Worm (Caenorhabditis elegans) whole organism, L2 larva: ENCODE measurements around the gene fbxa-86.
A peak's percentile ranks its signal among the peaks of the same experiment; 100 is the strongest.

Source experiments
- C34F6.9 ChIP-seq: fragments of 150-350 bp; optimal IDR thresholded peaks from 2 replicates; lab custom pipeline; 2014; ENCODE audit warnings: missing biosample characterization, missing genetic modification characterization
- Y55F3AM.14 ChIP-seq: fragments of 200-800 bp; sonication (Bioruptor generic); optimal IDR thresholded peaks from 2 replicates; lab custom pipeline; 2018; ENCODE audit warnings: mild to moderate bottlenecking, missing genetic modification characterization, missing compliant biosample characterization
- alr-1 ChIP-seq: fragments of 150-350 bp; optimal IDR thresholded peaks from 2 replicates; lab custom pipeline; 2014; ENCODE audit warnings: missing biosample characterization, missing genetic modification characterization
- aly-2 ChIP-seq: fragments of 150-350 bp; optimal IDR thresholded peaks from 2 replicates; lab custom pipeline; 2014; ENCODE audit warnings: missing biosample characterization, missing genetic modification characterization
- ama-1 ChIP-seq: fragments of 150-350 bp; optimal IDR thresholded peaks from 2 replicates; lab custom pipeline; 2018; ENCODE audit warnings: inconsistent platforms
- ceh-82 ChIP-seq: fragments of 150-350 bp; optimal IDR thresholded peaks from 2 replicates; lab custom pipeline; 2014; ENCODE audit warnings: missing biosample characterization, missing genetic modification characterization
- crh-2 ChIP-seq: sonication (generic microtip); optimal IDR thresholded peaks from 2 replicates; lab custom pipeline; 2017; ENCODE audit warnings: missing biosample characterization, missing genetic modification characterization
- egl-27 ChIP-seq: sonication (generic microtip); optimal IDR thresholded peaks from 3 replicates; lab custom pipeline; 2017; ENCODE audit warnings: missing biosample characterization, missing genetic modification reagents, missing genetic modification characterization
- elt-1 ChIP-seq: fragments of 150-350 bp; optimal IDR thresholded peaks from 2 replicates; lab custom pipeline; 2014; ENCODE audit warnings: missing biosample characterization, missing genetic modification characterization
- elt-3 ChIP-seq: sonication (generic microtip); optimal IDR thresholded peaks from 2 replicates; lab custom pipeline; 2017; ENCODE audit warnings: missing biosample characterization, missing genetic modification characterization
- fos-1 ChIP-seq: fragments of 150-350 bp; optimal IDR thresholded peaks from 2 replicates; lab custom pipeline; 2014; ENCODE audit warnings: missing biosample characterization, missing genetic modification characterization
- gmeb-1 ChIP-seq: fragments of 150-350 bp; optimal IDR thresholded peaks from 2 replicates; lab custom pipeline; 2014; ENCODE audit warnings: missing biosample characterization, missing genetic modification characterization
- lin-11 ChIP-seq: fragments of 150-350 bp; sonication (generic microtip); optimal IDR thresholded peaks from 2 replicates; lab custom pipeline; 2014; ENCODE audit warnings: missing biosample characterization, missing genetic modification characterization, inconsistent platforms, mixed read lengths
- lin-13 ChIP-seq: fragments of 150-350 bp; optimal IDR thresholded peaks from 2 replicates; lab custom pipeline; 2014; ENCODE audit warnings: missing biosample characterization, missing genetic modification reagents, missing genetic modification characterization
- lin-39 ChIP-seq: fragments of 150-350 bp; optimal IDR thresholded peaks from 2 replicates; lab custom pipeline; 2014; ENCODE audit warnings: missing biosample characterization, missing genetic modification reagents, missing genetic modification characterization
- mab-5 ChIP-seq: fragments of 150-350 bp; optimal IDR thresholded peaks from 2 replicates; lab custom pipeline; 2014; ENCODE audit warnings: missing biosample characterization, missing genetic modification characterization
- mbf-1 ChIP-seq: sonication (generic microtip); optimal IDR thresholded peaks from 2 replicates; lab custom pipeline; 2017; ENCODE audit warnings: missing biosample characterization, missing genetic modification characterization
- mdl-1 ChIP-seq, 2 experiments: fragments of 150-350 bp in 1 of 2; sonication (generic microtip) in 1 of 2; optimal IDR thresholded peaks; 2 replicates each; lab custom pipeline; 2017; ENCODE audit warnings: missing biosample characterization in 2 of 2, missing genetic modification characterization in 2 of 2
- nhr-10 ChIP-seq: sonication (generic microtip); optimal IDR thresholded peaks from 2 replicates; lab custom pipeline; 2017; ENCODE audit warnings: missing biosample characterization, missing genetic modification characterization
- nhr-11 ChIP-seq: fragments of 150-350 bp; optimal IDR thresholded peaks from 2 replicates; lab custom pipeline; 2014; ENCODE audit warnings: missing biosample characterization, missing genetic modification characterization
- nhr-21 ChIP-seq: fragments of 150-350 bp; optimal IDR thresholded peaks from 2 replicates; lab custom pipeline; 2014; ENCODE audit warnings: missing biosample characterization, missing genetic modification characterization
- nhr-23 ChIP-seq: fragments of 150-350 bp; optimal IDR thresholded peaks from 2 replicates; lab custom pipeline; 2014; ENCODE audit warnings: missing biosample characterization, missing genetic modification reagents, missing genetic modification characterization
- nhr-6 ChIP-seq: fragments of 150-350 bp; optimal IDR thresholded peaks from 2 replicates; lab custom pipeline; 2014; ENCODE audit warnings: missing biosample characterization, missing genetic modification characterization
- nhr-77 ChIP-seq: fragments of 150-350 bp; optimal IDR thresholded peaks from 2 replicates; lab custom pipeline; 2014; ENCODE audit warnings: missing biosample characterization, missing genetic modification characterization
- sem-4 ChIP-seq: fragments of 150-350 bp; optimal IDR thresholded peaks from 2 replicates; lab custom pipeline; 2014; ENCODE audit warnings: missing biosample characterization, missing genetic modification reagents, missing genetic modification characterization
- skn-1 ChIP-seq: sonication (generic microtip); optimal IDR thresholded peaks from 2 replicates; lab custom pipeline; 2017; ENCODE audit warnings: missing biosample characterization, missing genetic modification characterization
- sma-9 ChIP-seq, 2 experiments: fragments of 150-350 bp in 1 of 2; sonication (generic microtip) in 1 of 2; optimal IDR thresholded peaks; 2 replicates each; lab custom pipeline; 2014 to 2016; ENCODE audit warnings: missing genetic modification characterization in 2 of 2, mild to moderate bottlenecking in 1 of 2, missing biosample characterization in 1 of 2, missing compliant biosample characterization in 1 of 2, missing genetic modification reagents in 1 of 2, moderate library complexity in 1 of 2
- snpc-4 ChIP-seq: fragments of 150-350 bp; optimal IDR thresholded peaks from 2 replicates; lab custom pipeline; 2014; ENCODE audit warnings: missing biosample characterization, missing genetic modification characterization
- unc-55 ChIP-seq: fragments of 150-350 bp; sonication (generic microtip); optimal IDR thresholded peaks from 3 replicates; lab custom pipeline; 2014; ENCODE audit warnings: missing biosample characterization, missing genetic modification reagents, missing genetic modification characterization
- unc-62 ChIP-seq: fragments of 150-350 bp; optimal IDR thresholded peaks from 2 replicates; lab custom pipeline; 2014; ENCODE audit warnings: missing biosample characterization, missing genetic modification reagents, missing genetic modification characterization
- zag-1 ChIP-seq: fragments of 150-350 bp; optimal IDR thresholded peaks from 2 replicates; lab custom pipeline; 2014; ENCODE audit warnings: missing biosample characterization, missing genetic modification characterization
- ztf-1 ChIP-seq: fragments of 200-800 bp; sonication (Bioruptor generic); conservative IDR thresholded peaks from 2 replicates; pipeline ENCODE4 v1.3.6; 2022; ENCODE audit warnings: missing genetic modification characterization, missing compliant biosample characterization
- ztf-11 ChIP-seq: sonication (generic microtip); optimal IDR thresholded peaks from 2 replicates; lab custom pipeline; 2017; ENCODE audit warnings: missing biosample characterization, missing genetic modification characterization
- ztf-4 ChIP-seq: fragments of 150-350 bp; optimal IDR thresholded peaks from 2 replicates; lab custom pipeline; 2014; ENCODE audit warnings: missing biosample characterization, missing genetic modification characterization

fbxa-86 gene

DNA sequence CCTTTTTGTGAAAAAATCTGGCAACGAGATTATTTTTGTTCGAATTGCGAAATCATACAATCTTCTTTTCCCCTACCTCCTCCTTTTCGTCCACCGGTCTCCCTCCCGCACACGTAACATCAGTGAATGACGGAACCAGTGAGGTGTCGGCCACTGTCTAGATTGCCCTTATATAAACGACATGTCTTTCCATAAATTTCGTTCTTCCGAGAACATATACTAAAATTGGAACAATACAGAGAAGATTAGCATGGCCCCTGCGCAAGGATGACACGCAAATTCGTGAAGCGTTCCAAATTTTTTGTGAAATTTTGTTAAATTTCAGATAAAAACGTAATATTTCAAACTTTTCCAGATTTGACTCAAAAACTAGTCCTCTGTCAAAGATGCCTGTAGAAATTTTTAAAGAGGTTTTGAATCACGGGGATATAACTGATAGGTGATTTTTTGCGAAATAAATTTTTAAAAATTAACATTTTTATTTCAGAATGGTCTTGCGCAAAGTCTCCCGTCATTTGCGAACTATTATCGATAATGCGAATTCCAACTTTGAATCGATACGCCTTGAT, 7.0 kb downstream of the fbxa-86 start (continued):
- TF ChIP-seq snpc-4 (tag; lab: Kevin White, UChicago): peak; percentile 92
- TF ChIP-seq egl-27 (tag; lab: Kevin White, UChicago): no peak
- no peak for TF ChIP-seq zag-1 (tag; lab: Kevin White, UChicago)
- TF ChIP-seq Y55F3AM.14: no peak
- no peak for TF ChIP-seq aly-2 (tag; lab: Kevin White, UChicago)
- TF ChIP-seq nhr-6: no peak
- TF ChIP-seq mdl-1 (tag; optimal IDR thresholded peaks at IDR 0.05; lab: Kevin White, UChicago): no peak
- no peak for TF ChIP-seq lin-39 (tag; lab: Kevin White, UChicago)
- TF ChIP-seq elt-1: no peak
- peak; percentile 19 for TF ChIP-seq crh-2 (tag; lab: Kevin White, UChicago)
- TF ChIP-seq nhr-77 (tag; lab: Kevin White, UChicago): no peak
- TF ChIP-seq gmeb-1 (tag; lab: Kevin White, UChicago): peak; percentile 39

DNA sequence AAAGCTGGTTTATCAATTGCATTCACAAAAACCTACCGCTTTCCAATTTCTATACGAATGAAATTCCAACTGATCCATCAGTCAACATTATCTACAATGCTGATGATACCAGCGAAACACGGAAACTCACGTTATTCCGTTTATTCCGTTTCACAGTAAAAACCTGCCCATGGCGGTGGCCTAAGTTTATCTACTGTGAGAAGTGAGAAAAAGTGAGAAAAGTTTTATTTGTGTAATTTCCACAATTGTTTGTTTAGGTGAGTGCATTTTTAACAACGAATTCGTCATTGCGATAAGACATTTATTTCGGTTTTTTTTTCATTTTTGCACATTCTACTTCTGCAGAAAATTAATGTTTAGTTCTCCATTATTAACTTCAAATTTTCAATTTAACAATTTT, 7.8 kb downstream of the fbxa-86 start, which contains the start of gene Y9C9A.8:
TSS of gene Y9C9A.8 (plus strand) at position 301 of the 400 bp plus-strand sequence.
- no peak for TF ChIP-seq lin-11 (tag; lab: Kevin White, UChicago)
- TF ChIP-seq fos-1: peak; percentile 13
- TF ChIP-seq ztf-4 (tag; lab: Kevin White, UChicago): no peak
- no peak for TF ChIP-seq nhr-21
- TF ChIP-seq lin-13 (GFP tag; lab: Kevin White, UChicago): no peak

DNA sequence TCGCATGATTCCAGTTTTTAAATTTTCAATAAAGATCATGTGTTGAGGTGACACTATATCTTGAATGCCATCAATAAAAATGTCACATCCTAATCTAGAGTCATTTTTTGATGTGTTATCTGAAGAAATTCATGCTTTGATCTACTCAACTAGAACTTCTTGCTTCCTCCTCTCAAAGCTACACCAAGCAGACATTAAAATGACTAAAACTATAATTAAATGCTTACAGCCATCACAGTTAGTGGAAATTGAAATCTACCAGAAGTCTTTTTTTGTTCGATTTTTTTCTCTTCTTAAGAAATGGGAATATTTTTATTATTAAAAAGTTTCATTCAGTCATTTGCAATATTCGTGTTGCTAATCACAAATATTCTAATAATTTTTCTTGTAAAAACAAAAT, 20.0 kb downstream of the fbxa-86 start, which contains the start of gene str-158:
TSS of gene str-158 (plus strand) at position 301 of the 400 bp plus-strand sequence.
- TF ChIP-seq gmeb-1 (tag; lab: Kevin White, UChicago): no peak
- TF ChIP-seq ceh-82 (tag; lab: Kevin White, UChicago): no peak
- no peak for TF ChIP-seq nhr-23 (tag; lab: Kevin White, UChicago)
- no peak for TF ChIP-seq lin-11 (tag; lab: Kevin White, UChicago)
- no peak for TF ChIP-seq mbf-1 (tag; lab: Kevin White, UChicago)
- TF ChIP-seq sem-4 (tag; lab: Kevin White, UChicago): no peak
- TF ChIP-seq snpc-4 (tag; lab: Kevin White, UChicago): no peak
- no peak for TF ChIP-seq nhr-77 (tag; lab: Kevin White, UChicago)
- TF ChIP-seq alr-1 (tag; lab: Kevin White, UChicago): no peak
- no peak for TF ChIP-seq unc-62 (GFP tag; lab: Kevin White, UChicago)
- TF ChIP-seq zag-1 (tag; lab: Kevin White, UChicago): no peak
- TF ChIP-seq nhr-6: no peak
- TF ChIP-seq ztf-1 (GFP tag; lab: Robert Waterston, UW): no peak
- no peak for TF ChIP-seq elt-3 (tag; lab: Kevin White, UChicago)
- no peak for TF ChIP-seq fos-1
- no peak for TF ChIP-seq unc-55 (GFP tag; lab: Kevin White, UChicago)
- no peak for TF ChIP-seq nhr-10 (tag; lab: Kevin White, UChicago)
- TF ChIP-seq, all 48 proteins: peak for 0

DNA sequence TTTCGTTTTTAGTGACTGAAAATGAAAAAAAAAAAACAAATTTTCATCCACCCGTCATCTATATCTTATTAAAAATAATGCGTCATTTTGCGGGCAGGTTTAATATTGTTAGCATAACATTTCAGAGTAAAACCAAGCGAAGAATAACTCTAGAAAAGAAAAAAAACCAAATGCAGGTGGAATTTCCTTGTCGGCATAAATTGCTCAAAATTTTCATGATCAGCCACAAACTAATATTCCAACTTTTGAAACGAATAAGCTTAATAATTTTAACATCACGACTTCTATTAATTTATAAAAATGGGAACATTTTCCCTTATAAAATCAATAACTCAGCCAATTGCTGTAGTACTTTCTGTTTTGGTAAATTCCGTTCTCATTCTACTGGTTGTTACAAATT, 22.1 kb downstream of the fbxa-86 start, which contains the start of gene str-155:
TSS of gene str-155 (plus strand) at position 301 of the 400 bp plus-strand sequence.
- no peak for TF ChIP-seq C34F6.9 (tag; lab: Kevin White, UChicago)
- TF ChIP-seq nhr-77 (tag; lab: Kevin White, UChicago): no peak
- TF ChIP-seq lin-39 (tag; lab: Kevin White, UChicago): no peak
- TF ChIP-seq sem-4 (tag; lab: Kevin White, UChicago): no peak
- TF ChIP-seq ama-1: no peak
- TF ChIP-seq mab-5 (tag; lab: Kevin White, UChicago): no peak
- TF ChIP-seq fos-1: no peak
- TF ChIP-seq nhr-11 (tag; lab: Kevin White, UChicago): no peak
- TF ChIP-seq unc-55 (GFP tag; lab: Kevin White, UChicago): no peak
- TF ChIP-seq lin-11 (tag; lab: Kevin White, UChicago): no peak
- TF ChIP-seq aly-2 (tag; lab: Kevin White, UChicago): no peak
- no peak for TF ChIP-seq sma-9 (GFP tag; optimal IDR thresholded peaks at IDR 0.05; lab: Kevin White, UChicago)
- no peak for TF ChIP-seq sma-9 (tag; optimal IDR thresholded peaks at IDR 0.05; lab: Kevin White, UChicago)
- no peak for TF ChIP-seq ztf-11
- TF ChIP-seq skn-1 (tag; lab: Kevin White, UChicago): no peak
